Worm (Caenorhabditis elegans) whole organism, L4 larva: ENCODE results near the gene T24C2.5.

ENCODE experiments used
- Y75B8A.6 ChIP-seq: fragments of 200-800 bp; sonication (Bioruptor generic); IDR thresholded peaks from 2 replicates; pipeline ENCODE4 v1.3.6; 2022; ENCODE audit warnings: missing genetic modification reagents, missing genetic modification characterization, missing compliant biosample characterization
- ZK337.2 ChIP-seq: fragments of 200-800 bp; sonication (Bioruptor generic); IDR thresholded peaks from 2 replicates; pipeline ENCODE4 v1.3.6; 2022; ENCODE audit warnings: missing genetic modification reagents, missing genetic modification characterization, missing compliant biosample characterization
- ZK546.5 ChIP-seq, 2 experiments: sonication (generic microtip); optimal IDR thresholded peaks; 2 replicates each; lab custom pipeline; 2017; ENCODE audit warnings: missing biosample characterization in 2 of 2, missing genetic modification characterization in 2 of 2
- ceh-32 ChIP-seq: sonication (generic microtip); optimal IDR thresholded peaks from 2 replicates; lab custom pipeline; 2016; ENCODE audit warnings: mild to moderate bottlenecking, missing genetic modification characterization, missing compliant biosample characterization; ENCODE audit not compliant: poor library complexity
- ces-1 ChIP-seq: fragments of 150-350 bp; sonication (generic microtip); optimal IDR thresholded peaks from 4 replicates; lab custom pipeline; 2014; ENCODE audit warnings: missing biosample characterization, missing genetic modification reagents, missing genetic modification characterization
- dmd-9 ChIP-seq: fragments of 200-800 bp; sonication (Bioruptor generic); IDR thresholded peaks from 2 replicates; pipeline ENCODE4 v1.3.6; 2022; ENCODE audit warnings: missing genetic modification reagents, missing genetic modification characterization, missing compliant biosample characterization
- fkh-10 ChIP-seq: fragments of 150-350 bp; optimal IDR thresholded peaks from 2 replicates; lab custom pipeline; 2014; ENCODE audit warnings: missing biosample characterization, missing genetic modification reagents, missing genetic modification characterization
- jun-1 ChIP-seq: fragments of 150-350 bp; optimal IDR thresholded peaks from 2 replicates; lab custom pipeline; 2014; ENCODE audit warnings: missing biosample characterization, missing genetic modification reagents, missing genetic modification characterization
- nhr-11 ChIP-seq: fragments of 150-350 bp; optimal IDR thresholded peaks from 2 replicates; lab custom pipeline; 2014; ENCODE audit warnings: missing biosample characterization, missing genetic modification characterization
- nhr-25 ChIP-seq: sonication (generic microtip); optimal IDR thresholded peaks from 2 replicates; lab custom pipeline; 2017; ENCODE audit warnings: missing genetic modification characterization, mild to moderate bottlenecking, missing compliant biosample characterization, antibody characterized with exemption, moderate library complexity, borderline replicate concordance; ENCODE audit not compliant: insufficient read depth
- pha-4 ChIP-seq, 2 experiments: fragments of 150-350 bp in 1 of 2; fragments of 200-800 bp in 1 of 2; sonication (Bioruptor generic) in 1 of 2; IDR thresholded peaks in 1 of 2; optimal IDR thresholded peaks in 1 of 2; 2 replicates each; pipeline versions ENCODE4 v1.3.6 to Lab custom; 2014 to 2022; ENCODE audit warnings: missing genetic modification characterization in 2 of 2, missing genetic modification reagents in 2 of 2, missing biosample characterization in 1 of 2, missing compliant biosample characterization in 1 of 2
- unc-39 ChIP-seq: sonication (generic microtip); optimal IDR thresholded peaks from 2 replicates; lab custom pipeline; 2017; ENCODE audit warnings: missing biosample characterization, missing genetic modification characterization
- unc-62 ChIP-seq, 3 experiments: fragments of 150-350 bp in 1 of 3; sonication (generic microtip); optimal IDR thresholded peaks in 2 of 3; peaks in 1 of 3; 1 replicate in 1 of 3; 2 replicates in 2 of 3; lab custom pipeline; 2014 to 2017; ENCODE audit warnings: missing biosample characterization in 3 of 3, missing genetic modification characterization in 3 of 3, missing genetic modification reagents in 3 of 3, missing genotype in 1 of 3
- zfp-2 ChIP-seq: sonication (generic microtip); optimal IDR thresholded peaks from 2 replicates; lab custom pipeline; 2016; ENCODE audit warnings: mild to moderate bottlenecking, missing genetic modification characterization, missing compliant biosample characterization

ce11 chrX:14503800-14504550, 30.2 kb upstream of the T24C2.5 start, which contains the start of gene M163.1:
- TF ChIP-seq fkh-10 (no peak), ceh-32 (tag; lab: Kevin White, UChicago) (no peak), jun-1 (tag; lab: Kevin White, UChicago) (no peak), ZK546.5 (tag; optimal IDR thresholded peaks at IDR 0.05; lab: Kevin White, UChicago) (no peak), ZK337.2 (GFP tag; lab: Robert Waterston, UW) (no peak), zfp-2 (tag; lab: Kevin White, UChicago) (no peak), unc-39 (tag; lab: Kevin White, UChicago) (no peak), dmd-9 (no peak), pha-4 (GFP tag; IDR thresholded peaks at IDR 0.05; lab: Robert Waterston, UW) (no peak), pha-4 (tag; optimal IDR thresholded peaks at IDR 0.05; lab: Kevin White, UChicago) (no peak), nhr-11 (tag; lab: Kevin White, UChicago) (no peak), ces-1 (no peak), nhr-25 (tag; lab: Kevin White, UChicago) (no peak), unc-62 (GFP tag; optimal IDR thresholded peaks at IDR 0.05 in 1 of 2; lab: Kevin White, UChicago) (peak in 1 of 2 experiments; percentile 91), unc-62 (tag; optimal IDR thresholded peaks at IDR 0.05; lab: Kevin White, UChicago) (no peak), Y75B8A.6 (GFP tag; lab: Robert Waterston, UW) (no peak)
